Fruit fly (Drosophila melanogaster): ENCODE data around the gene DNAlig3.

DNAlig3 gene

DNA sequence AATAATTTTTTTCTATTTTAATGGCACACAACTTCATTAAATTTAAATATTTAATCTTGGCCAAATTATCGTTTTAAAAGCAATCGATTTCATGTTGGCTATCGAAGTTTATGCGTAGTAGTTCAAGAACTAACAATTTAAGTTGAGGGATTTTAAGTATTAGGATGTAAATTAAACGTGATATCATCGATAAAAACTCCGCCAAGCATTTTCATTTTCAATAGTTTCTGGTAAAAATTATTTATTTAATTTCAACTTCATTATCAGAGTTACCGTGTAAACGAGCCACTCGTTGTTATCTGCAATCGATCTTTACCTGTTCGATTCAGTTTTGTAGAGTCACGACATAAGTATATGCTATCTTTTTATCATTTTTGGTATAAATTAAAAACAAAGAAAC is 1.3 kb upstream of the DNAlig3 start (continued):
- TF ChIP-seq Gug (GFP tag; IDR thresholded peaks at IDR 0.05), result peak; percentile 64; the same call in 2 of the 4 replicates
- peak; percentile 97 for TF ChIP-seq Dek (tag; optimal IDR thresholded peaks at IDR 0.05)
- TF ChIP-seq Lhr (GFP tag; optimal IDR thresholded peaks at IDR 0.05), result peak; percentile 92
- TF ChIP-seq maf-S (GFP tag; optimal IDR thresholded peaks at IDR 0.05), result peak; percentile 94
- peak; percentile 85 for TF ChIP-seq gt (GFP tag; IDR thresholded peaks at IDR 0.05)
- peak; percentile 96 for TF ChIP-seq Atf6 (GFP tag; IDR thresholded peaks at IDR 0.05)
- TF ChIP-seq yki (optimal IDR thresholded peaks at IDR 0.05), result no peak
- peak; percentile 86 for TF ChIP-seq CG4730 (GFP tag; IDR thresholded peaks at IDR 0.05)
- TF ChIP-seq zf30C (GFP tag; optimal IDR thresholded peaks at IDR 0.05), result peak; percentile 39
- TF ChIP-seq Ada2b (GFP tag; IDR thresholded peaks at IDR 0.05), result peak; percentile 99
- peak; percentile 92 for TF ChIP-seq gcm2 (GFP tag; optimal IDR thresholded peaks at IDR 0.05)
- TF ChIP-seq Adf1 (GFP tag; IDR thresholded peaks at IDR 0.05), result peak; percentile 77
- TF ChIP-seq scrt (GFP tag; optimal IDR thresholded peaks at IDR 0.05), result peak; percentile 99
- TF ChIP-seq CG4854 (GFP tag; optimal IDR thresholded peaks at IDR 0.05), result peak; percentile 99
- peak; percentile 76 for TF ChIP-seq CG4282 (GFP tag; optimal IDR thresholded peaks at IDR 0.05)
- peak; percentile 41 for TF ChIP-seq CG9797 (GFP tag; optimal IDR thresholded peaks at IDR 0.05)
- TF ChIP-seq CG9215 (GFP tag; IDR thresholded peaks at IDR 0.05), result peak; percentile 80; the same call in 1 of the 2 replicates
- peak; percentile 99 for TF ChIP-seq gem (tag; optimal IDR thresholded peaks at IDR 0.05)
- TF ChIP-seq CG10366 (GFP tag; IDR thresholded peaks at IDR 0.05), result peak; percentile 95
- peak; percentile 90 for TF ChIP-seq Ets97D (GFP tag; optimal IDR thresholded peaks at IDR 0.05)
- peak; percentile 91 for TF ChIP-seq Hr3 (GFP tag; optimal IDR thresholded peaks at IDR 0.05)
- peak in 1 of 2 experiments; percentile 67 for TF ChIP-seq crp (GFP tag; optimal IDR thresholded peaks at IDR 0.05)
- TF ChIP-seq Eip74EF (GFP tag; optimal IDR thresholded peaks at IDR 0.05), result peak in 1 of 2 experiments; percentile 98
- 0 out of 3 replicates have a peak, but pooled peaks have one; percentile 44 for TF ChIP-seq Doc3 (GFP tag; IDR thresholded peaks at IDR 0.05; ENCODE audit: partially characterized antibody)
- TF ChIP-seq CG17568 (GFP tag; optimal IDR thresholded peaks at IDR 0.05), result peak; percentile 97
- peak; percentile 98 for TF ChIP-seq sim (GFP tag; IDR thresholded peaks at IDR 0.05)
- TF ChIP-seq CG3995 (GFP tag; optimal IDR thresholded peaks at IDR 0.05), result peak; percentile 89
- peak; percentile 75 for TF ChIP-seq shn (GFP tag; optimal IDR thresholded peaks at IDR 0.05)
- TF ChIP-seq Hr78 (GFP tag; optimal IDR thresholded peaks at IDR 0.05), result peak in 1 of 2 experiments; percentile 89
- TF ChIP-seq emc (GFP tag; optimal IDR thresholded peaks at IDR 0.05), result peak; percentile 97
- TF ChIP-seq CG15269 (tag; optimal IDR thresholded peaks at IDR 0.05), result peak; percentile 98
- TF ChIP-seq CG2889 (GFP tag; IDR thresholded peaks at IDR 0.05), result peak; percentile 86
- TF ChIP-seq CG14441 (GFP tag; IDR thresholded peaks at IDR 0.05), result peak; percentile 95
- TF ChIP-seq Lim3 (GFP tag; IDR thresholded peaks at IDR 0.05), result peak; percentile 88
- peak; percentile 86 for TF ChIP-seq slou (GFP tag; optimal IDR thresholded peaks at IDR 0.05)
- TF ChIP-seq odd (GFP tag; optimal IDR thresholded peaks at IDR 0.05), result peak; percentile 96
- TF ChIP-seq h (optimal IDR thresholded peaks at IDR 0.05), result no peak
- peak in 1 of 2 experiments; percentile 76 for TF ChIP-seq tll (GFP tag; optimal IDR thresholded peaks at IDR 0.05)
- peak; percentile 84 for TF ChIP-seq CG9876 (GFP tag; optimal IDR thresholded peaks at IDR 0.05)
- TF ChIP-seq nmo (GFP tag; optimal IDR thresholded peaks at IDR 0.05), result peak; percentile 99
- TF ChIP-seq Hey (tag; optimal IDR thresholded peaks at IDR 0.05), result peak; percentile 86
- peak; percentile 80 for TF ChIP-seq p53 (GFP tag; optimal IDR thresholded peaks at IDR 0.05)
- TF ChIP-seq ash1 (GFP tag; optimal IDR thresholded peaks at IDR 0.05), result peak; percentile 85
- peak; percentile 87 for TF ChIP-seq pros (GFP tag; optimal IDR thresholded peaks at IDR 0.05)
- TF ChIP-seq Poxn (GFP tag; IDR thresholded peaks at IDR 0.05), result peak; percentile 54
- peak in 1 of 3 experiments; percentile 95 for TF ChIP-seq Stat92E (GFP tag; optimal IDR thresholded peaks at IDR 0.05)
- peak; percentile 76 for TF ChIP-seq ssp (GFP tag; IDR thresholded peaks at IDR 0.05)
- TF ChIP-seq CG11456 (GFP tag; IDR thresholded peaks at IDR 0.05), result peak; percentile 93; the same call in 2 of the 3 replicates
- TF ChIP-seq slp2 (GFP tag; optimal IDR thresholded peaks at IDR 0.05), result peak; percentile 93
- peak; percentile 76; the same call in 2 of the 3 replicates for TF ChIP-seq jigr1 (GFP tag; IDR thresholded peaks at IDR 0.05)
- peak; percentile 85 for TF ChIP-seq da (GFP tag; optimal IDR thresholded peaks at IDR 0.05)

Data from whole organism, embryonic.